Worm (Caenorhabditis elegans) whole organism, mixed stage, embryonic: Measurements from ENCODE around the gene fubl-2.

ENCODE experiments used
- bed-3 ChIP-seq: fragments of 200-800 bp; sonication (Bioruptor generic); optimal IDR thresholded peaks from 3 replicates; lab custom pipeline; 2018; ENCODE audit warnings: mild to moderate bottlenecking, missing genetic modification characterization, moderate library complexity, missing compliant biosample characterization
- blmp-1 ChIP-seq: fragments of 150-350 bp; optimal IDR thresholded peaks from 2 replicates; lab custom pipeline; 2014; ENCODE audit warnings: missing biosample characterization, missing genetic modification characterization
- ceh-43 ChIP-seq: fragments of 200-800 bp; sonication (Bioruptor generic); optimal IDR thresholded peaks from 2 replicates; lab custom pipeline; 2018; ENCODE audit warnings: mild to moderate bottlenecking, missing genetic modification characterization, moderate library complexity, missing compliant biosample characterization
- ceh-83 ChIP-seq: fragments of 200-800 bp; sonication (Bioruptor generic); optimal IDR thresholded peaks from 2 replicates; lab custom pipeline; 2018; ENCODE audit warnings: mild to moderate bottlenecking, missing genetic modification characterization, missing compliant biosample characterization
- ces-1 ChIP-seq: fragments of 150-350 bp; optimal IDR thresholded peaks from 2 replicates; lab custom pipeline; 2014; ENCODE audit warnings: missing biosample characterization, missing genetic modification reagents, missing genetic modification characterization
- cnd-1 ChIP-seq: fragments of 200-800 bp; sonication (Bioruptor generic); optimal IDR thresholded peaks from 2 replicates; lab custom pipeline; 2018; ENCODE audit warnings: mild to moderate bottlenecking, missing genetic modification characterization, missing compliant biosample characterization
- drap-1 ChIP-seq: fragments of 200-800 bp; sonication (Bioruptor generic); optimal IDR thresholded peaks from 3 replicates; lab custom pipeline; 2018; ENCODE audit warnings: mild to moderate bottlenecking, missing genetic modification characterization, missing compliant biosample characterization
- elt-1 ChIP-seq: sonication (generic microtip); optimal IDR thresholded peaks from 2 replicates; lab custom pipeline; 2017; ENCODE audit warnings: missing genetic modification characterization, mild to moderate bottlenecking, missing compliant biosample characterization, antibody characterized with exemption, moderate library complexity, borderline replicate concordance; ENCODE audit not compliant: insufficient read depth
- elt-3 ChIP-seq: fragments of 150-350 bp; optimal IDR thresholded peaks from 2 replicates; lab custom pipeline; 2014; ENCODE audit warnings: missing biosample characterization, missing genetic modification characterization
- ham-2 ChIP-seq: fragments of 200-800 bp; sonication (Bioruptor generic); optimal IDR thresholded peaks from 2 replicates; lab custom pipeline; 2018; ENCODE audit warnings: mild to moderate bottlenecking, missing genetic modification characterization, missing compliant biosample characterization
- hlh-1 ChIP-seq: fragments of 150-350 bp; optimal IDR thresholded peaks from 2 replicates; lab custom pipeline; 2014; ENCODE audit warnings: missing biosample characterization, missing genetic modification reagents, missing genetic modification characterization
- lin-32 ChIP-seq: fragments of 200-800 bp; sonication (Bioruptor generic); optimal IDR thresholded peaks from 2 replicates; lab custom pipeline; 2018; ENCODE audit warnings: mild to moderate bottlenecking, missing genetic modification characterization, missing compliant biosample characterization
- lsy-2 ChIP-seq: fragments of 150-350 bp; optimal IDR thresholded peaks from 2 replicates; lab custom pipeline; 2014; ENCODE audit warnings: missing biosample characterization, missing genetic modification characterization
- mab-5 ChIP-seq: fragments of 150-350 bp; optimal IDR thresholded peaks from 2 replicates; lab custom pipeline; 2014; ENCODE audit warnings: missing biosample characterization, missing genetic modification characterization
- mep-1 ChIP-seq: fragments of 150-350 bp; optimal IDR thresholded peaks from 2 replicates; lab custom pipeline; 2017; ENCODE audit warnings: missing biosample characterization, missing genetic modification reagents, missing genetic modification characterization, inconsistent platforms
- mls-2 ChIP-seq: sonication (generic microtip); optimal IDR thresholded peaks from 2 replicates; lab custom pipeline; 2016; ENCODE audit warnings: mild to moderate bottlenecking, missing genetic modification characterization, moderate library complexity, missing compliant biosample characterization
- nhr-2 ChIP-seq: fragments of 150-350 bp; optimal IDR thresholded peaks from 2 replicates; lab custom pipeline; 2014; ENCODE audit warnings: missing biosample characterization, missing genetic modification characterization
- nhr-237 ChIP-seq: fragments of 150-350 bp; optimal IDR thresholded peaks from 2 replicates; lab custom pipeline; 2014; ENCODE audit warnings: missing biosample characterization, missing genetic modification characterization
- nhr-28 ChIP-seq: fragments of 150-350 bp; optimal IDR thresholded peaks from 2 replicates; lab custom pipeline; 2014; ENCODE audit warnings: missing biosample characterization, missing genetic modification characterization
- nhr-76 ChIP-seq: sonication (generic microtip); optimal IDR thresholded peaks from 2 replicates; lab custom pipeline; 2017; ENCODE audit warnings: missing biosample characterization, missing genetic modification characterization
- pha-4 ChIP-seq: fragments of 150-350 bp; optimal IDR thresholded peaks from 2 replicates; lab custom pipeline; 2018; ENCODE audit warnings: missing biosample characterization, missing genetic modification reagents, missing genetic modification characterization
- sem-2 ChIP-seq: fragments of 200-800 bp; sonication (Bioruptor generic); optimal IDR thresholded peaks from 2 replicates; lab custom pipeline; 2018; ENCODE audit warnings: mild to moderate bottlenecking, missing genetic modification characterization, missing compliant biosample characterization
- snpc-4 ChIP-seq: fragments of 150-350 bp; optimal IDR thresholded peaks from 2 replicates; lab custom pipeline; 2014; ENCODE audit warnings: missing biosample characterization, missing genetic modification characterization
- sptf-1 ChIP-seq: sonication (generic microtip); optimal IDR thresholded peaks from 2 replicates; lab custom pipeline; 2017; ENCODE audit warnings: mild to moderate bottlenecking, missing genetic modification characterization, moderate library complexity, missing compliant biosample characterization
- tbx-8 ChIP-seq: fragments of 200-800 bp; sonication (Bioruptor generic); optimal IDR thresholded peaks from 2 replicates; lab custom pipeline; 2018; ENCODE audit warnings: mild to moderate bottlenecking, missing genetic modification characterization, moderate library complexity, missing compliant biosample characterization
- unc-120 ChIP-seq: sonication (generic microtip); optimal IDR thresholded peaks from 2 replicates; lab custom pipeline; 2017; ENCODE audit warnings: missing genetic modification characterization, missing compliant biosample characterization; ENCODE audit not compliant: poor library complexity, severe bottlenecking
- unc-39 ChIP-seq: fragments of 150-350 bp; optimal IDR thresholded peaks from 2 replicates; lab custom pipeline; 2014; ENCODE audit warnings: missing biosample characterization, missing genetic modification characterization
- unc-62 ChIP-seq: fragments of 150-350 bp; optimal IDR thresholded peaks from 2 replicates; lab custom pipeline; 2014; ENCODE audit warnings: missing biosample characterization, missing genetic modification reagents, missing genetic modification characterization
- zip-8 ChIP-seq: fragments of 150-350 bp; optimal IDR thresholded peaks from 2 replicates; lab custom pipeline; 2014; ENCODE audit warnings: missing biosample characterization, missing genetic modification characterization
- ztf-11 ChIP-seq: fragments of 150-350 bp; optimal IDR thresholded peaks from 2 replicates; lab custom pipeline; 2014; ENCODE audit warnings: missing biosample characterization, missing genetic modification characterization

The fubl-2 gene

ce11 chrIII:7103940-7104440, 16.4 kb upstream of the fubl-2 start, which contains the start of gene cpg-2:
TSS of gene cpg-2 (minus strand) at chrIII:7103990.
- TF ChIP-seq blmp-1 (tag; lab: Kevin White, UChicago) (no peak), elt-3 (tag; lab: Kevin White, UChicago) (no peak), bed-3 (GFP tag; lab: Kevin White, UChicago) (no peak), snpc-4 (tag; lab: Kevin White, UChicago) (no peak), hlh-1 (no peak), ceh-83 (GFP tag; lab: Kevin White, UChicago) (no peak), lsy-2 (tag; lab: Kevin White, UChicago) (no peak), unc-120 (no peak), elt-1 (tag; lab: Kevin White, UChicago) (no peak), unc-62 (GFP tag; lab: Kevin White, UChicago) (no peak), nhr-237 (no peak), drap-1 (GFP tag; lab: Kevin White, UChicago) (no peak), pha-4 (tag; lab: Kevin White, UChicago) (no peak), lin-32 (GFP tag; lab: Kevin White, UChicago) (no peak)

ce11 chrIII:7101814-7102477, 14.4 kb upstream of the fubl-2 start:
- TF ChIP-seq nhr-28 (tag; lab: Kevin White, UChicago) (no peak), bed-3 (GFP tag; lab: Kevin White, UChicago) (no peak), lin-32 (GFP tag; lab: Kevin White, UChicago) (no peak), ceh-83 (GFP tag; lab: Kevin White, UChicago) (no peak), elt-1 (tag; lab: Kevin White, UChicago) (no peak), nhr-237 (no peak), mab-5 (tag; lab: Kevin White, UChicago) (no peak), ham-2 (GFP tag; lab: Kevin White, UChicago) (no peak), zip-8 (no peak), blmp-1 (tag; lab: Kevin White, UChicago) (no peak), sptf-1 (tag; lab: Kevin White, UChicago) (no peak), lsy-2 (tag; lab: Kevin White, UChicago) (no peak)
- TF ChIP-seq, all 35 proteins: peak for 0

ce11 chrIII:7100001-7100400, 12.5 kb upstream of the fubl-2 start, which contains the start of gene ZK418.11:
TSS of gene ZK418.11 (plus strand) at chrIII:7100289.
- TF ChIP-seq sptf-1 (tag; lab: Kevin White, UChicago) = no peak

- no peak for TF ChIP-seq ceh-83 (GFP tag; lab: Kevin White, UChicago)
- no peak for TF ChIP-seq nhr-2 (tag; lab: Kevin White, UChicago)
- TF ChIP-seq ces-1 = no peak
- TF ChIP-seq drap-1 (GFP tag; lab: Kevin White, UChicago) = no peak
- TF ChIP-seq ztf-11 = no peak
- no peak for TF ChIP-seq pha-4 (tag; lab: Kevin White, UChicago)
Observed at ce11 chrIII:7096481-7096880, 8.9 kb upstream of the fubl-2 start.

ce11 chrIII:7095156-7095555, 7.6 kb upstream of the fubl-2 start, which contains the start of gene nhr-9:
TSS of gene nhr-9 (plus strand) at chrIII:7095462.
- TF ChIP-seq unc-39 = no peak
- TF ChIP-seq mep-1 (tag; lab: Kevin White, UChicago) = no peak
- TF ChIP-seq snpc-4 (tag; lab: Kevin White, UChicago) = no peak
- TF ChIP-seq blmp-1 (tag; lab: Kevin White, UChicago) = no peak
- no peak for TF ChIP-seq elt-1 (tag; lab: Kevin White, UChicago)
- no peak for TF ChIP-seq tbx-8 (GFP tag; lab: Kevin White, UChicago)
- TF ChIP-seq sem-2 (GFP tag; lab: Kevin White, UChicago) = no peak
- no peak for TF ChIP-seq zip-8
- no peak for TF ChIP-seq ceh-43
- no peak for TF ChIP-seq ham-2 (GFP tag; lab: Kevin White, UChicago)
- no peak for TF ChIP-seq cnd-1 (tag; lab: Kevin White, UChicago)
- TF ChIP-seq pha-4 (tag; lab: Kevin White, UChicago) = no peak
- no peak for TF ChIP-seq nhr-28 (tag; lab: Kevin White, UChicago)
- TF ChIP-seq mls-2 = no peak
- no peak for TF ChIP-seq elt-3 (tag; lab: Kevin White, UChicago)
- TF ChIP-seq nhr-76 (tag; lab: Kevin White, UChicago) = no peak
